Fruit fly (Drosophila melanogaster) whole organism: Measurements from ENCODE around the gene Mnat9.

Experiments used
- CG8478 ChIP-seq: fragments of >200 bp; optimal IDR thresholded peaks from 2 replicates; lab custom pipeline; 2018; ENCODE audit warnings: inconsistent platforms
- Dll ChIP-seq: fragments of >200 bp; optimal IDR thresholded peaks from 2 replicates; lab custom pipeline; 2017

DNA sequence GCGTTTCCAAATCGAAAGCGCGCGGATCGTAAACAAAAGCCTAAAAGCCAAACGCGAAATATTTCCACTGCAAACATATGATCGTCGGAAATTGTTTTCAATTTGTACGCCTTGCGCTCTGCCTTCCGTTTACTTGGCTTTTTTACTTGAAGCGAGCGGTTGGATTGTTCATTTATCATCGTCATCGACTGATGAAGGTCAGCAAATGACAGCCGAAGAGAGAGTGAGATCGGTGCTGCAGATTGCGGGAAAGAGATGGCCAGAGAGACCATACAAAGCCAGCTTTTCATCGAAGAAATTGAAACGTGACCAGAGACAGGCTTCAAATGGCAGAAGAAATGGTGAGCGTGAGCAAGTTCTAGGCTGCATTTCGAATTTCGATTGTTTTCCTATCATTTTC lies 10.2 kb downstream of the Mnat9 start:
- TF ChIP-seq Dll (lab: Kevin White, UChicago) (no peak), CG8478 (lab: Kevin White, UChicago) (no peak)
